Worm (Caenorhabditis elegans): ENCODE data around the gene F36F12.2.

DNA sequence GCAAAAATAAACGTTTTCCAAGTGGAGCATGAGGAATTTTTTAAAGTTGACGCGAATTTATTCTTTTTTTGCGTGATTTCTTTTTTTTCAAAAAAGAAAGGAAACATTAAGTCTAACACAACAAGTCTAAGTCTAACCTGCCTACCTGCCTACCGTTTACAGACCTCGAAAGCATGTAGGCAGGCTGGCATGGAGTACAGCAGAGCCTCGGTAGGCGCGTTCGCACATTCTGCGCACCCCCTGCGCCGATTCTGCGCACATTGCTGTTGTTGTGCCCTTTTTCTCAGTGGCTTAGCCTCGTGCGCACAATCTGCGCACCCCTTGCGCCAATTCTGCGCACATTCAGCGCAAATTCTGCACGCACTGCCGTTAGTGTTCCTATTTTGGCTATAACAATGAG, 11.2 kb downstream of the F36F12.2 start:
- no peak for TF ChIP-seq pha-4 (GFP tag; IDR thresholded peaks at IDR 0.05)
- no peak for TF ChIP-seq pha-4 (tag; optimal IDR thresholded peaks at IDR 0.05)
- TF ChIP-seq unc-62 (GFP tag; optimal IDR thresholded peaks at IDR 0.05 in 1 of 2), result no peak
- no peak for TF ChIP-seq unc-62 (tag; optimal IDR thresholded peaks at IDR 0.05)
- no peak for TF ChIP-seq dmd-9 (GFP tag; IDR thresholded peaks at IDR 0.05)
- TF ChIP-seq nhr-237 (tag; optimal IDR thresholded peaks at IDR 0.05), result no peak
- no peak for TF ChIP-seq lin-1 (GFP tag; IDR thresholded peaks at IDR 0.05)
- no peak for TF ChIP-seq skn-1 (tag; optimal IDR thresholded peaks at IDR 0.05)
- no peak for TF ChIP-seq jun-1 (tag; optimal IDR thresholded peaks at IDR 0.05)
- no peak for TF ChIP-seq ztf-11 (tag; optimal IDR thresholded peaks at IDR 0.05)
- TF ChIP-seq snpc-1.2 (GFP tag; IDR thresholded peaks at IDR 0.05), result no peak
- no peak for TF ChIP-seq snpc-4 (tag; optimal IDR thresholded peaks at IDR 0.05)
- TF ChIP-seq nhr-111 (GFP tag; optimal IDR thresholded peaks at IDR 0.05), result no peak
- TF ChIP-seq ceh-82 (tag; optimal IDR thresholded peaks at IDR 0.05), result no peak
- TF ChIP-seq ztf-7 (tag; optimal IDR thresholded peaks at IDR 0.05), result no peak
- no peak for TF ChIP-seq fos-1 (tag; optimal IDR thresholded peaks at IDR 0.05)
